ENCODE assay signal across 3 worm cellular contexts in genomic region chrII:5032669-5033068, ce11.
TF ChIP-seq lines count a peak whose summit lies in the region.

No protein-coding gene starts in this region.

TF ChIP-seq in whole organism, L1 larva, 84 proteins besides CTCF, POLR2A, EP300 and RAD21 (continued from another document):
- no peak for TF ChIP-seq zip-4 (GFP tag; optimal IDR thresholded peaks at IDR 0.05; lab: Kevin White, UChicago)
- TF ChIP-seq nhr-19 (GFP tag; conservative IDR thresholded peaks at IDR 0.05; lab: Robert Waterston, UW): peak; percentile 70
- peak; percentile 49 to 71 for TF ChIP-seq lin-35 (GFP tag; optimal IDR thresholded peaks at IDR 0.05; lab: Kevin White, UChicago)
- peak; percentile 48 for TF ChIP-seq ztf-4 (tag; optimal IDR thresholded peaks at IDR 0.05; lab: Kevin White, UChicago)
- TF ChIP-seq aha-1 (tag; optimal IDR thresholded peaks at IDR 0.05; lab: Kevin White, UChicago): no peak
- TF ChIP-seq nhr-20 (tag; optimal IDR thresholded peaks at IDR 0.05; lab: Kevin White, UChicago): peak; percentile 69
- TF ChIP-seq C16A3.4 (tag; optimal IDR thresholded peaks at IDR 0.05; lab: Kevin White, UChicago): peak; percentile 41
- TF ChIP-seq xbp-1 (tag; optimal IDR thresholded peaks at IDR 0.05; lab: Kevin White, UChicago): peak; percentile 55
- TF ChIP-seq elt-2 (tag; optimal IDR thresholded peaks at IDR 0.05; lab: Kevin White, UChicago): peak; percentile 60
- TF ChIP-seq dsc-1 (tag; optimal IDR thresholded peaks at IDR 0.05; lab: Kevin White, UChicago): peak; percentile 66
- TF ChIP-seq F16B12.6 (tag; optimal IDR thresholded peaks at IDR 0.05; lab: Kevin White, UChicago): peak; percentile 48
- peak; percentile 40 for TF ChIP-seq lin-14 (GFP tag; optimal IDR thresholded peaks at IDR 0.05; lab: Kevin White, UChicago)
- TF ChIP-seq hlh-17 (GFP tag; optimal IDR thresholded peaks at IDR 0.05; lab: Kevin White, UChicago; ENCODE audit: borderline replicate concordance): no peak
- peak in 1 of 3 experiments; percentile 56 for TF ChIP-seq ceh-82 (tag; optimal IDR thresholded peaks at IDR 0.05; lab: Kevin White, UChicago)
- TF ChIP-seq elt-3 (tag; optimal IDR thresholded peaks at IDR 0.05; lab: Kevin White, UChicago): peak in 2 of 6 experiments; percentile 19 to 65
- TF ChIP-seq snu-23 (GFP tag; optimal IDR thresholded peaks at IDR 0.05; lab: Kevin White, UChicago): peak; percentile 80
- TF ChIP-seq nhr-47 (tag; optimal IDR thresholded peaks at IDR 0.05; lab: Kevin White, UChicago): peak; percentile 74
- peak in 1 of 2 experiments; percentile 58 for TF ChIP-seq mdl-1 (tag; optimal IDR thresholded peaks at IDR 0.05; lab: Kevin White, UChicago)
- no peak for TF ChIP-seq ceh-63 (GFP tag; optimal IDR thresholded peaks at IDR 0.05; lab: Kevin White, UChicago)
- TF ChIP-seq swsn-7 (tag; optimal IDR thresholded peaks at IDR 0.05; lab: Kevin White, UChicago): peak; percentile 60
- TF ChIP-seq lin-13 (GFP tag; optimal IDR thresholded peaks at IDR 0.05; lab: Kevin White, UChicago): peak; percentile 23
- peak; percentile 54 to 59 for TF ChIP-seq efl-1 (optimal IDR thresholded peaks at IDR 0.05; lab: Kevin White, UChicago)
- peak; percentile 51 to 95 for TF ChIP-seq efl-1 (GFP tag; optimal IDR thresholded peaks at IDR 0.05 in 1 of 2; lab: Kevin White, UChicago)
- TF ChIP-seq fos-1 (tag; optimal IDR thresholded peaks at IDR 0.05; lab: Kevin White, UChicago): peak; percentile 55
- peak in 2 of 3 experiments; percentile 33 to 45 for TF ChIP-seq dpl-1 (GFP tag; optimal IDR thresholded peaks at IDR 0.05; lab: Kevin White, UChicago)

TF ChIP-seq in whole organism, L3 larva, 47 proteins besides CTCF, POLR2A, EP300 and RAD21 (continued from another document):
- TF ChIP-seq elt-3 (tag; optimal IDR thresholded peaks at IDR 0.05; lab: Kevin White, UChicago) (no peak), ZK546.5 (tag; optimal IDR thresholded peaks at IDR 0.05; lab: Kevin White, UChicago) (no peak), snpc-4 (tag; optimal IDR thresholded peaks at IDR 0.05; lab: Kevin White, UChicago) (peak; percentile 30), pha-4 (tag; optimal IDR thresholded peaks at IDR 0.05; lab: Kevin White, UChicago) (peak; percentile 38), daf-12 (tag; optimal IDR thresholded peaks at IDR 0.05; lab: Kevin White, UChicago) (no peak)

TF ChIP-seq in whole organism, young adult, 124 proteins besides CTCF, POLR2A, EP300 and RAD21 (continued from another document):
- TF ChIP-seq nfya-1 (tag; optimal IDR thresholded peaks at IDR 0.05; lab: Kevin White, UChicago; ENCODE audit: borderline replicate concordance, insufficient read depth) (no peak), snpc-4 (GFP tag; optimal IDR thresholded peaks at IDR 0.05; lab: Kevin White, UChicago) (peak; percentile 34), snpc-4 (tag; optimal IDR thresholded peaks at IDR 0.05; lab: Kevin White, UChicago) (peak in 3 of 4 experiments; percentile 48 to 70 (median 69)), ztf-6 (GFP tag; IDR thresholded peaks at IDR 0.05; lab: Robert Waterston, UW) (0 out of 2 replicates have a peak, but pooled peaks have one; percentile 71), cebp-1 (GFP tag; IDR thresholded peaks at IDR 0.05; lab: Robert Waterston, UW) (peak; percentile 57), cebp-1 (tag; optimal IDR thresholded peaks at IDR 0.05; lab: Kevin White, UChicago) (peak; percentile 69), lin-40 (tag; optimal IDR thresholded peaks at IDR 0.05; lab: Kevin White, UChicago) (peak; percentile 53), ztf-3 (GFP tag; optimal IDR thresholded peaks at IDR 0.05; lab: Kevin White, UChicago) (no peak), akir-1 (GFP tag; optimal IDR thresholded peaks at IDR 0.05; lab: Kevin White, UChicago) (peak; percentile 48), Y67H2A.10 (GFP tag; conservative IDR thresholded peaks at IDR 0.05; lab: Robert Waterston, UW) (no peak), hsf-1 (GFP tag; IDR thresholded peaks at IDR 0.05; lab: Robert Waterston, UW) (0 out of 2 replicates have a peak, but pooled peaks have one; percentile 49), F23B12.7 (tag; optimal IDR thresholded peaks at IDR 0.05; lab: Kevin White, UChicago; ENCODE audit: insufficient read depth) (peak; percentile 67), unc-62 (GFP tag; optimal IDR thresholded peaks at IDR 0.05; lab: Kevin White, UChicago) (no peak), athp-1 (tag; optimal IDR thresholded peaks at IDR 0.05; lab: Kevin White, UChicago) (peak; percentile 74), hrde-1 (tag; optimal IDR thresholded peaks at IDR 0.05; lab: Kevin White, UChicago; ENCODE audit: borderline replicate concordance) (peak; percentile 63), nfya-2 (GFP tag; IDR thresholded peaks at IDR 0.05; lab: Robert Waterston, UW) (no peak), die-1 (tag; optimal IDR thresholded peaks at IDR 0.05; lab: Kevin White, UChicago) (peak; percentile 81), pbrm-1 (GFP tag; IDR thresholded peaks at IDR 0.05; lab: Robert Waterston, UW) (peak; percentile 50; the same call in 1 of the 2 replicates), T07F8.4 (tag; optimal IDR thresholded peaks at IDR 0.05; lab: Kevin White, UChicago) (peak; percentile 38), chd-7 (tag; optimal IDR thresholded peaks at IDR 0.05; lab: Kevin White, UChicago) (peak; percentile 74), ZK185.1 (tag; optimal IDR thresholded peaks at IDR 0.05; lab: Kevin White, UChicago; ENCODE audit: poor library complexity, severe bottlenecking) (peak; percentile 77), him-1 (tag; optimal IDR thresholded peaks at IDR 0.05; lab: Kevin White, UChicago) (peak; percentile 38), ceh-100 (GFP tag; IDR thresholded peaks at IDR 0.05; lab: Robert Waterston, UW) (peak; percentile 70), rec-8 (tag; optimal IDR thresholded peaks at IDR 0.05; lab: Kevin White, UChicago) (peak in 1 of 2 experiments; percentile 77), B0261.1 (tag; optimal IDR thresholded peaks at IDR 0.05; lab: Kevin White, UChicago) (peak; percentile 93), efl-1 (GFP tag; optimal IDR thresholded peaks at IDR 0.05; lab: Kevin White, UChicago) (no peak), ztf-22 (GFP tag; optimal IDR thresholded peaks at IDR 0.05; lab: Kevin White, UChicago) (no peak), C17E4.6 (GFP tag; IDR thresholded peaks at IDR 0.05; lab: Robert Waterston, UW) (0 out of 2 replicates have a peak, but pooled peaks have one; percentile 13), bed-2 (GFP tag; IDR thresholded peaks at IDR 0.05; lab: Robert Waterston, UW) (no peak), hmg-20 (GFP tag; IDR thresholded peaks at IDR 0.05; lab: Robert Waterston, UW) (peak; percentile 86), let-607 (tag; optimal IDR thresholded peaks at IDR 0.05; lab: Kevin White, UChicago) (peak in 1 of 2 experiments; percentile 1), ceh-40 (GFP tag; IDR thresholded peaks at IDR 0.05; lab: Robert Waterston, UW) (0 out of 2 replicates have a peak, but pooled peaks have one; percentile 67), T26A5.8 (tag; optimal IDR thresholded peaks at IDR 0.05; lab: Kevin White, UChicago) (peak; percentile 63), zfh-2 (GFP tag; conservative IDR thresholded peaks at IDR 0.05; lab: Robert Waterston, UW) (no peak; the same call in 1 of the 2 replicates), ceh-27 (GFP tag; optimal IDR thresholded peaks at IDR 0.05; lab: Kevin White, UChicago) (peak; percentile 54), egl-44 (GFP tag; IDR thresholded peaks at IDR 0.05; lab: Robert Waterston, UW) (peak; percentile 79; the same call in 1 of the 2 replicates), xnd-1 (tag; optimal IDR thresholded peaks at IDR 0.05; lab: Kevin White, UChicago) (no peak), ets-4 (GFP tag; optimal IDR thresholded peaks at IDR 0.05; lab: Kevin White, UChicago) (peak; percentile 7), snpc-1.3 (tag; optimal IDR thresholded peaks at IDR 0.05; lab: Kevin White, UChicago; ENCODE audit: insufficient read depth) (peak; percentile 62), lin-54 (GFP tag; optimal IDR thresholded peaks at IDR 0.05; lab: Kevin White, UChicago) (peak; percentile 76), F52B5.7 (tag; optimal IDR thresholded peaks at IDR 0.05; lab: Kevin White, UChicago) (peak; percentile 70), K11D2.4 (GFP tag; IDR thresholded peaks at IDR 0.05; lab: Robert Waterston, UW) (no peak), repo-1 (tag; optimal IDR thresholded peaks at IDR 0.05; lab: Kevin White, UChicago) (peak; percentile 44), mcd-1 (GFP tag; IDR thresholded peaks at IDR 0.05; lab: Robert Waterston, UW) (peak; percentile 67), hmg-1.2 (GFP tag; IDR thresholded peaks at IDR 0.05; lab: Robert Waterston, UW) (peak; percentile 66), madf-6 (GFP tag; IDR thresholded peaks at IDR 0.05; lab: Robert Waterston, UW) (peak; percentile 77), F37B4.10 (GFP tag; IDR thresholded peaks at IDR 0.05; lab: Robert Waterston, UW) (0 out of 2 replicates have a peak, but pooled peaks have one; percentile 78), Y53G8AR.9 (GFP tag; conservative IDR thresholded peaks at IDR 0.05; lab: Robert Waterston, UW) (no peak; the same call in 1 of the 2 replicates), ceh-58 (GFP tag; IDR thresholded peaks at IDR 0.05; lab: Robert Waterston, UW) (peak; percentile 69; the same call in 1 of the 2 replicates), aptf-3 (GFP tag; IDR thresholded peaks at IDR 0.05; lab: Robert Waterston, UW) (0 out of 2 replicates have a peak, but pooled peaks have one; percentile 16), hlh-26 (GFP tag; conservative IDR thresholded peaks at IDR 0.05; lab: Robert Waterston, UW) (no peak), atf-7 (tag; optimal IDR thresholded peaks at IDR 0.05; lab: Kevin White, UChicago) (peak; percentile 53), lir-1 (GFP tag; conservative IDR thresholded peaks at IDR 0.05; lab: Robert Waterston, UW) (no peak; the same call in 1 of the 2 replicates), bed-1 (GFP tag; IDR thresholded peaks at IDR 0.05; lab: Robert Waterston, UW) (no peak), lag-1 (GFP tag; IDR thresholded peaks at IDR 0.05; lab: Robert Waterston, UW) (no peak), sea-2 (GFP tag; IDR thresholded peaks at IDR 0.05; lab: Robert Waterston, UW) (no peak), tbx-9 (tag; optimal IDR thresholded peaks at IDR 0.05; lab: Kevin White, UChicago; ENCODE audit: borderline replicate concordance) (no peak), lin-26 (GFP tag; IDR thresholded peaks at IDR 0.05; lab: Robert Waterston, UW) (peak; percentile 89), F22D6.2 (tag; optimal IDR thresholded peaks at IDR 0.05; lab: Kevin White, UChicago) (no peak), D2030.7 (GFP tag; IDR thresholded peaks at IDR 0.05; lab: Robert Waterston, UW) (peak; percentile 47; the same call in 1 of the 2 replicates), ztf-18 (tag; optimal IDR thresholded peaks at IDR 0.05; lab: Kevin White, UChicago) (peak; percentile 55), lin-35 (GFP tag; optimal IDR thresholded peaks at IDR 0.05; lab: Kevin White, UChicago) (peak in 1 of 3 experiments; percentile 48), ceh-79 (tag; optimal IDR thresholded peaks at IDR 0.05; lab: Kevin White, UChicago) (peak; percentile 33), F57C9.4 (tag; optimal IDR thresholded peaks at IDR 0.05; lab: Kevin White, UChicago) (no peak), fkh-3 (tag; optimal IDR thresholded peaks at IDR 0.05; lab: Kevin White, UChicago) (no peak), sdz-38 (tag; optimal IDR thresholded peaks at IDR 0.05; lab: Kevin White, UChicago) (no peak), egrh-3 (GFP tag; IDR thresholded peaks at IDR 0.05; lab: Robert Waterston, UW) (peak; percentile 39; the same call in 1 of the 2 replicates), tbp1 (GFP tag; optimal IDR thresholded peaks at IDR 0.05; lab: Kevin White, UChicago) (peak; percentile 98), Y79H2A.3 (GFP tag; conservative IDR thresholded peaks at IDR 0.05; lab: Robert Waterston, UW) (peak; percentile 45; the same call in 1 of the 2 replicates), mel-28 (tag; optimal IDR thresholded peaks at IDR 0.05; lab: Kevin White, UChicago; ENCODE audit: borderline replicate concordance) (no peak), ztf-25 (GFP tag; IDR thresholded peaks at IDR 0.05; lab: Robert Waterston, UW) (peak; percentile 90; the same call in 1 of the 2 replicates), attf-6 (GFP tag; IDR thresholded peaks at IDR 0.05; lab: Robert Waterston, UW) (peak; percentile 73), nhr-27 (tag; optimal IDR thresholded peaks at IDR 0.05; lab: Kevin White, UChicago) (peak; percentile 74), Y95B8A.8 (GFP tag; IDR thresholded peaks at IDR 0.05; lab: Robert Waterston, UW) (0 out of 2 replicates have a peak, but pooled peaks have one; percentile 45), madf-3 (GFP tag; IDR thresholded peaks at IDR 0.05; lab: Robert Waterston, UW) (no peak), ekl-4 (GFP tag; IDR thresholded peaks at IDR 0.05; lab: Robert Waterston, UW) (peak; percentile 63; the same call in 1 of the 2 replicates), mes-4 (tag; optimal IDR thresholded peaks at IDR 0.05; lab: Kevin White, UChicago) (peak; percentile 72), attf-5 (GFP tag; optimal IDR thresholded peaks at IDR 0.05; lab: Kevin White, UChicago) (peak; percentile 67), nhr-179 (tag; optimal IDR thresholded peaks at IDR 0.05; lab: Kevin White, UChicago) (no peak), F10E7.11 (tag; optimal IDR thresholded peaks at IDR 0.05; lab: Kevin White, UChicago) (peak; percentile 22), madf-8 (GFP tag; conservative IDR thresholded peaks at IDR 0.05; lab: Robert Waterston, UW) (peak; percentile 31; the same call in 1 of the 2 replicates), dpff-1 (tag; optimal IDR thresholded peaks at IDR 0.05; lab: Kevin White, UChicago) (no peak), Y56A3A.18 (GFP tag; IDR thresholded peaks at IDR 0.05; lab: Robert Waterston, UW) (0 out of 2 replicates have a peak, but pooled peaks have one; percentile 37), B0019.2 (GFP tag; conservative IDR thresholded peaks at IDR 0.05; lab: Robert Waterston, UW) (0 out of 2 replicates have a peak, but pooled peaks have one; percentile 40), F57A8.1 (GFP tag; optimal IDR thresholded peaks at IDR 0.05; lab: Kevin White, UChicago) (no peak), ccch-3 (GFP tag; optimal IDR thresholded peaks at IDR 0.05; lab: Kevin White, UChicago) (no peak), nhr-120 (GFP tag; IDR thresholded peaks at IDR 0.05; lab: Robert Waterston, UW) (0 out of 2 replicates have a peak, but pooled peaks have one; percentile 48), attf-3 (GFP tag; conservative IDR thresholded peaks at IDR 0.05; lab: Robert Waterston, UW) (peak; percentile 57; the same call in 1 of the 2 replicates), dpl-1 (GFP tag; optimal IDR thresholded peaks at IDR 0.05; lab: Kevin White, UChicago) (no peak), unc-130 (GFP tag; optimal IDR thresholded peaks at IDR 0.05; lab: Kevin White, UChicago) (peak; percentile 46), Y53F4B.3 (GFP tag; IDR thresholded peaks at IDR 0.05; lab: Robert Waterston, UW) (no peak; the same call in 1 of the 2 replicates), C06A6.2 (GFP tag; conservative IDR thresholded peaks at IDR 0.05; lab: Robert Waterston, UW) (peak; percentile 35; the same call in 1 of the 2 replicates), B0035.1 (tag; optimal IDR thresholded peaks at IDR 0.05; lab: Kevin White, UChicago) (peak; percentile 43)
